Worm (Caenorhabditis elegans) whole organism, midembryonic: Measurements from ENCODE around the gene cey-4.

Source experiments
- T22C8.4 ChIP-seq: fragments of 200-800 bp; sonication (Bioruptor generic); IDR thresholded peaks from 2 replicates; pipeline ENCODE4 v1.3.6; 2022; ENCODE audit warnings: missing genetic modification characterization, missing compliant biosample characterization
- cog-1 ChIP-seq: sonication (generic microtip); optimal IDR thresholded peaks from 2 replicates; lab custom pipeline; 2016; ENCODE audit warnings: missing genetic modification characterization, missing compliant biosample characterization
- flt-1 ChIP-seq: fragments of 200-800 bp; sonication (Bioruptor generic); IDR thresholded peaks from 2 replicates; pipeline ENCODE4 v1.3.6; 2022; ENCODE audit warnings: missing genetic modification characterization, missing compliant biosample characterization
- klf-2 ChIP-seq: fragments of 200-800 bp; sonication (Bioruptor generic); conservative IDR thresholded peaks from 2 replicates; pipeline ENCODE4 v1.3.6; 2022; ENCODE audit warnings: missing genetic modification reagents, missing genetic modification characterization, missing compliant biosample characterization
- med-1 ChIP-seq: sonication (generic microtip); optimal IDR thresholded peaks from 2 replicates; lab custom pipeline; 2017; ENCODE audit warnings: missing genetic modification characterization, mild to moderate bottlenecking, missing compliant biosample characterization, antibody characterized with exemption, missing genetic modification reagents; ENCODE audit not compliant: insufficient read depth
- ref-1 ChIP-seq: fragments of 200-800 bp; sonication (Bioruptor generic); conservative IDR thresholded peaks from 2 replicates; pipeline ENCODE4 v1.3.6; 2022; ENCODE audit warnings: missing genetic modification reagents, missing genetic modification characterization, missing compliant biosample characterization
- ztf-23 ChIP-seq: fragments of 200-800 bp; sonication (Bioruptor generic); IDR thresholded peaks from 2 replicates; pipeline ENCODE4 v1.3.6; 2022; ENCODE audit warnings: missing genetic modification reagents, missing genetic modification characterization, missing compliant biosample characterization
- ztf-29 ChIP-seq: fragments of 200-800 bp; sonication (Bioruptor generic); IDR thresholded peaks from 2 replicates; pipeline ENCODE4 v1.3.6; 2022; ENCODE audit warnings: missing genetic modification reagents, missing genetic modification characterization, missing compliant biosample characterization

DNA sequence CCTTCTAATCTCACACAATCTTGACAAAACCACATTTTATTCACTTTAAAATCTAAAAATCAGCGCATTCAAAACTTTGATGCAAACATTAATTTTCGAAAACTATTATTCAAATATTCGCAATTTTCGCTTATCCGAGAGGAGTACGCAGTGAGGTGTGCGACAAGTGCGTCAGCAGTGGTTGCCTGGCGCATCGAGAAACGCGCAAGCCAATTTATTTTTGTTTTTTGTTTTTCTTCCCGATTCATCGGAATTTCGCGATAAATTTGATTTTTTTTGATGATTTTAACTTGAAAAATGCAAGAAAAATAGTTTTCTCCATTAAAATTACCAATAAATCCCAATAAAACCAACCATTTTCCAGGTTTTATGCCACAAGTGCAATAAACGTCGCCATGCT lies 19.6 kb downstream of the cey-4 start, which contains the start of the genes fbxb-85 and hex-3:
- TF ChIP-seq ref-1 (GFP tag; lab: Robert Waterston, UW), result 0 out of 2 replicates have a peak, but pooled peaks have one; percentile 45
- TF ChIP-seq med-1 (GFP tag; lab: Kevin White, UChicago), result peak; percentile 51
- peak; percentile 89 for TF ChIP-seq flt-1 (GFP tag; lab: Robert Waterston, UW)
- TF ChIP-seq klf-2 (GFP tag; lab: Robert Waterston, UW), result 0 out of 2 replicates have a peak, but pooled peaks have one; percentile 50
- TF ChIP-seq ztf-29, result 0 out of 2 replicates have a peak, but pooled peaks have one; percentile 54
- peak; percentile 73 for TF ChIP-seq T22C8.4 (GFP tag; lab: Robert Waterston, UW)
- peak; percentile 71 for TF ChIP-seq cog-1 (tag; lab: Kevin White, UChicago)
- peak; percentile 90 for TF ChIP-seq ztf-23 (GFP tag; lab: Robert Waterston, UW)
